Worm (Caenorhabditis elegans): ENCODE measurements around the gene acbp-8.

ce11 chrIII:2618663-2619062 lies 10.2 kb upstream of the acbp-8 start, which contains the start of gene Y71H2B.4:
- TF ChIP-seq ztf-23 (GFP tag; IDR thresholded peaks at IDR 0.05) (no peak), ztf-29 (GFP tag; IDR thresholded peaks at IDR 0.05) (no peak), cog-1 (tag; optimal IDR thresholded peaks at IDR 0.05) (no peak), med-1 (GFP tag; optimal IDR thresholded peaks at IDR 0.05; ENCODE audit: insufficient read depth) (no peak), flt-1 (GFP tag; IDR thresholded peaks at IDR 0.05) (no peak), ref-1 (GFP tag; conservative IDR thresholded peaks at IDR 0.05) (no peak)

All from whole organism, midembryonic.